Worm (Caenorhabditis elegans): ENCODE results near the gene K08D9.9.

K08D9.9 gene

DNA sequence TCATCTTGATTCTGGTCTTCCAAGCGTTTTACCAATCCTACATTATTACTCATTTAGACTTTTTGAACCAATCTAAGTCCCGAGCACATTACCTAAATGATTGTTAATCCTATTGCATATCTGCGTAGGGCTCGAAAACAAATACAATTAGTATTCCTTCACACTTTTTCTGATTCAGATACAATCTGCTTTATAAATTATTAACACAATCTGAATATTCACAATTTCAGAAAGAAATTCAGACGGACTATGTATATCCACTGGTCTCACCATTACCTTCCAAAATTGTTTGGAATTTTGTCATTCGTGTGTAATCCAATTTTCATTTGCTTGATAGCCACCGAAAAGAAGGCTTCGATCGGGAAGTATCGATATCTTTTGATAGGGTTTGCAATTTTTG, 4.7 kb upstream of the K08D9.9 start, which contains the start of gene srj-11:
TSS of gene srj-11 (plus strand) at position 250 of the 400 bp plus-strand sequence.
- TF ChIP-seq elt-2 (tag; optimal IDR thresholded peaks at IDR 0.05) (no peak), lsy-12 (tag; optimal IDR thresholded peaks at IDR 0.05) (no peak), hmg-11 (tag; optimal IDR thresholded peaks at IDR 0.05) (no peak), egl-27 (tag; optimal IDR thresholded peaks at IDR 0.05) (no peak), snpc-4 (tag; optimal IDR thresholded peaks at IDR 0.05) (no peak), nfya-1 (tag; optimal IDR thresholded peaks at IDR 0.05; ENCODE audit: insufficient read depth) (no peak), nhr-23 (tag; optimal IDR thresholded peaks at IDR 0.05) (no peak), tbx-2 (tag; optimal IDR thresholded peaks at IDR 0.05) (no peak), eor-1 (tag; optimal IDR thresholded peaks at IDR 0.05) (no peak), nhr-237 (tag; optimal IDR thresholded peaks at IDR 0.05) (no peak), ZK546.5 (tag; optimal IDR thresholded peaks at IDR 0.05) (no peak), mml-1 (tag; optimal IDR thresholded peaks at IDR 0.05) (no peak), pha-4 (tag; optimal IDR thresholded peaks at IDR 0.05) (no peak), nhr-12 (tag; optimal IDR thresholded peaks at IDR 0.05) (no peak), ceh-9 (tag; optimal IDR thresholded peaks at IDR 0.05) (no peak), nhr-43 (tag; optimal IDR thresholded peaks at IDR 0.05; ENCODE audit: poor library complexity, severe bottlenecking) (no peak), egl-5 (tag; optimal IDR thresholded peaks at IDR 0.05) (no peak), unc-39 (tag; optimal IDR thresholded peaks at IDR 0.05) (no peak)

ce11 chrV:3234887-3235286, 1.6 kb downstream of the K08D9.9 start, which contains the start of gene K08D9.6:
Gene K08D9.6 (minus strand): TSS chrV:3234987.
- TF ChIP-seq ceh-16 (tag; optimal IDR thresholded peaks at IDR 0.05): no peak
- no peak for TF ChIP-seq nhr-12 (tag; optimal IDR thresholded peaks at IDR 0.05)
- no peak for TF ChIP-seq snpc-4 (tag; optimal IDR thresholded peaks at IDR 0.05)
- TF ChIP-seq zag-1 (tag; optimal IDR thresholded peaks at IDR 0.05): no peak
- no peak for TF ChIP-seq mdl-1 (tag; optimal IDR thresholded peaks at IDR 0.05)
- TF ChIP-seq nhr-11 (tag; optimal IDR thresholded peaks at IDR 0.05): no peak
- TF ChIP-seq jun-1 (tag; optimal IDR thresholded peaks at IDR 0.05): no peak
- no peak for TF ChIP-seq nfya-1 (tag; optimal IDR thresholded peaks at IDR 0.05; ENCODE audit: insufficient read depth)
- no peak for TF ChIP-seq sea-2 (GFP tag; optimal IDR thresholded peaks at IDR 0.05)
- no peak for TF ChIP-seq lin-39 (tag; optimal IDR thresholded peaks at IDR 0.05)
- no peak for TF ChIP-seq ceh-82 (tag; optimal IDR thresholded peaks at IDR 0.05)
- no peak for TF ChIP-seq eor-1 (tag; optimal IDR thresholded peaks at IDR 0.05)
- no peak for TF ChIP-seq lin-15B (tag; optimal IDR thresholded peaks at IDR 0.05)

ce11 chrV:3230597-3230996, 5.9 kb downstream of the K08D9.9 start, which contains the start of gene K08D9.10:
Gene K08D9.10 (plus strand): TSS chrV:3230897.
- TF ChIP-seq nhr-25 (tag; optimal IDR thresholded peaks at IDR 0.05): no peak
- TF ChIP-seq egl-5 (tag; optimal IDR thresholded peaks at IDR 0.05): no peak
- TF ChIP-seq mdl-1 (tag; optimal IDR thresholded peaks at IDR 0.05): no peak
- no peak for TF ChIP-seq ceh-28 (tag; optimal IDR thresholded peaks at IDR 0.05)
- no peak for TF ChIP-seq fos-1 (tag; optimal IDR thresholded peaks at IDR 0.05)
- no peak for TF ChIP-seq nhr-23 (tag; optimal IDR thresholded peaks at IDR 0.05)
- TF ChIP-seq nhr-28 (tag; optimal IDR thresholded peaks at IDR 0.05): no peak
- no peak for TF ChIP-seq sea-2 (GFP tag; optimal IDR thresholded peaks at IDR 0.05)
- no peak for TF ChIP-seq egl-27 (tag; optimal IDR thresholded peaks at IDR 0.05)
- TF ChIP-seq ztf-4 (tag; optimal IDR thresholded peaks at IDR 0.05): no peak
- no peak for TF ChIP-seq fkh-2 (tag; optimal IDR thresholded peaks at IDR 0.05)
- TF ChIP-seq snpc-4 (tag; optimal IDR thresholded peaks at IDR 0.05): no peak

DNA sequence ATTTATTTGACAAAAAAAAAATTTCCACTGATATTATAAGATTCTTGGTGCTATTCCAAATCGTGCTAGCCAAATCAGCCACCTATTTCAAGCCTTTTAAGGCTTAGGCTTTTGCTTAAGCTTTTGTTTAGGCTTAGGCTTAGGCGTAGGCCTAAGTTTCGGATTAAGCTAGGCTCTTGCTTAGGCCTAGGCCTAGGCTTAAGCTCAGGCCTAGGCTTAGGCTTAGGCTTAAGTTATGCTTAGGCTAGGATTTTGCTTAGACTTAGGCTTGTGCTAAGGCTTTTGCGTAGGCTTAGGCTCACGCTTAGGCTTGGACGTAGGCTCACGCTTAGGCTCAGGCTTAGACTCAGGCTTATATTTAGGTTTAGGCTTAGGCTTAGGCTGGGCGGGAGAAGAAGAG, 6.4 kb downstream of the K08D9.9 start:
- TF ChIP-seq egl-27 (tag; optimal IDR thresholded peaks at IDR 0.05) (no peak), nhr-43 (tag; optimal IDR thresholded peaks at IDR 0.05; ENCODE audit: poor library complexity, severe bottlenecking) (no peak), nhr-67 (tag; optimal IDR thresholded peaks at IDR 0.05) (no peak), nhr-25 (tag; optimal IDR thresholded peaks at IDR 0.05) (no peak)

ce11 chrV:3227373-3227772, 9.1 kb downstream of the K08D9.9 start, which contains the start of gene K08D9.2:
Gene K08D9.2 (plus strand): TSS chrV:3227673.
- no peak for TF ChIP-seq ZK546.5 (tag; optimal IDR thresholded peaks at IDR 0.05)

Data from whole organism, L3 larva.